Fruit fly (Drosophila melanogaster) whole organism, pupa: Measurements from ENCODE around the gene Iru.

ENCODE experiments used
- CG10348 ChIP-seq: fragments of 200-800 bp; sonication (Bioruptor generic); IDR thresholded peaks from 2 replicates; pipeline ENCODE4 v1.3.6; 2022; ENCODE audit warnings: missing biosample characterization, missing genetic modification characterization
- CG14655 ChIP-seq: fragments of 200-800 bp; sonication (Bioruptor generic); optimal IDR thresholded peaks from 3 replicates; lab custom pipeline; 2017; ENCODE audit warnings: mild to moderate bottlenecking, missing biosample characterization, missing genetic modification reagents, missing genetic modification characterization
- CG15710 ChIP-seq: fragments of 200-800 bp; sonication (Bioruptor generic); optimal IDR thresholded peaks from 2 replicates; lab custom pipeline; 2018; ENCODE audit warnings: missing biosample characterization, mild to moderate bottlenecking, missing genetic modification characterization, moderate library complexity
- CG8301 ChIP-seq: fragments of 200-800 bp; sonication (Bioruptor generic); optimal IDR thresholded peaks from 2 replicates; lab custom pipeline; 2018; ENCODE audit warnings: missing biosample characterization, mild to moderate bottlenecking, missing genetic modification characterization
- D1 ChIP-seq: fragments of 200-800 bp; sonication (Bioruptor generic); optimal IDR thresholded peaks from 2 replicates; lab custom pipeline; 2018; ENCODE audit warnings: missing biosample characterization, mild to moderate bottlenecking, missing genetic modification characterization, moderate library complexity
- Pif1A ChIP-seq: fragments of 200-800 bp; sonication (Bioruptor generic); optimal IDR thresholded peaks from 3 replicates; lab custom pipeline; 2016; ENCODE audit warnings: missing biosample characterization, missing genetic modification characterization
- Pif1B ChIP-seq: fragments of 200-800 bp; sonication (Bioruptor generic); optimal IDR thresholded peaks from 3 replicates; lab custom pipeline; 2016; ENCODE audit warnings: missing biosample characterization, missing genetic modification characterization
- fd96Ca ChIP-seq: fragments of 200-800 bp; sonication (Bioruptor generic); IDR thresholded peaks from 3 replicates; pipeline ENCODE4 v1.3.6; 2022; ENCODE audit warnings: missing biosample characterization, missing genetic modification characterization
- gl ChIP-seq: fragments of 200-800 bp; sonication (Bioruptor generic); optimal IDR thresholded peaks from 2 replicates; lab custom pipeline; 2018; ENCODE audit warnings: missing biosample characterization, mild to moderate bottlenecking, missing genetic modification characterization
- rn ChIP-seq: fragments of 200-800 bp; sonication (Bioruptor generic); IDR thresholded peaks from 2 replicates; pipeline ENCODE4 v1.3.6; 2022; ENCODE audit warnings: missing biosample characterization, missing genetic modification characterization

- TF ChIP-seq D1 (tag; lab: Kevin White, UChicago) (no peak), CG14655 (GFP tag; lab: Kevin White, UChicago) (peak; percentile 76), CG8301 (tag; lab: Kevin White, UChicago) (peak; percentile 74), rn (GFP tag; lab: Robert Waterston, UW) (no peak), gl (tag; lab: Kevin White, UChicago) (no peak), CG15710 (tag; lab: Kevin White, UChicago) (peak; percentile 56), fd96Ca (no peak; the same call in 2 of the 3 replicates), Pif1A (peak; percentile 22), Pif1B (peak; percentile 25), CG10348 (GFP tag; lab: Robert Waterston, UW) (0 out of 2 replicates have a peak, but pooled peaks have one; percentile 12)
Measured at dm6 chr3R:8958300-8958699, 48.0 kb upstream of the Iru start.
